Fruit fly (Drosophila melanogaster) whole organism, wandering third instar larva: ENCODE results near the gene Cap-D2.

Source experiments
- CrebA ChIP-seq: fragments of 200-800 bp; sonication (Bioruptor generic); optimal IDR thresholded peaks from 2 replicates; lab custom pipeline; 2016; ENCODE audit warnings: missing biosample characterization, mild to moderate bottlenecking, missing genetic modification characterization, borderline replicate concordance
- Dfd ChIP-seq: fragments of >200 bp; optimal IDR thresholded peaks from 2 replicates; lab custom pipeline; 2017; ENCODE audit warnings: missing biosample characterization, missing genetic modification characterization
- Hr83 ChIP-seq: fragments of 200-300 bp; sonication (Bioruptor generic); optimal IDR thresholded peaks from 2 replicates; lab custom pipeline; 2016; ENCODE audit warnings: missing biosample characterization, mild to moderate bottlenecking, missing genetic modification characterization, moderate library complexity; ENCODE audit not compliant: poor library complexity, severe bottlenecking

- no peak for TF ChIP-seq Dfd (GFP tag; lab: Kevin White, UChicago)
- TF ChIP-seq Hr83 (GFP tag; lab: Kevin White, UChicago): no peak
- TF ChIP-seq CrebA (GFP tag; lab: Kevin White, UChicago): no peak
Measured at dm6 chr3R:29689211-29689610, 13.8 kb downstream of the Cap-D2 start, which contains the start of gene Obp99c.
